Worm (Caenorhabditis elegans) whole organism, young adult: Measurements from ENCODE around the gene syg-1.

Experiments used
- B0035.1 ChIP-seq: sonication (generic microtip); optimal IDR thresholded peaks from 2 replicates; lab custom pipeline; 2016; ENCODE audit warnings: missing genetic modification characterization, mild to moderate bottlenecking, missing compliant biosample characterization, missing genotype, missing genetic modification reagents
- B0261.1 ChIP-seq: sonication (generic microtip); optimal IDR thresholded peaks from 2 replicates; lab custom pipeline; 2016; ENCODE audit warnings: mild to moderate bottlenecking, missing genetic modification characterization, moderate library complexity, missing compliant biosample characterization
- D2030.7 ChIP-seq: fragments of 200-800 bp; sonication (Bioruptor generic); IDR thresholded peaks from 2 replicates; pipeline ENCODE4 v1.3.6; 2022; ENCODE audit warnings: missing genetic modification reagents, missing genetic modification characterization, missing compliant biosample characterization
- F22D6.2 ChIP-seq: sonication (generic microtip); optimal IDR thresholded peaks from 2 replicates; lab custom pipeline; 2016; ENCODE audit warnings: mild to moderate bottlenecking, missing genetic modification characterization, missing compliant biosample characterization
- F23B12.7 ChIP-seq: sonication (generic microtip); optimal IDR thresholded peaks from 2 replicates; lab custom pipeline; 2017; ENCODE audit warnings: missing genetic modification characterization, mild to moderate bottlenecking, missing compliant biosample characterization, antibody characterized with exemption, moderate library complexity; ENCODE audit not compliant: insufficient read depth
- F33H1.4 ChIP-seq: fragments of 200-800 bp; sonication (Bioruptor generic); IDR thresholded peaks from 2 replicates; pipeline ENCODE4 v1.3.6; 2022; ENCODE audit warnings: missing genetic modification reagents, missing genetic modification characterization, missing compliant biosample characterization
- F55B11.4 ChIP-seq: sonication (generic microtip); optimal IDR thresholded peaks from 2 replicates; lab custom pipeline; 2016; ENCODE audit warnings: missing compliant biosample characterization, missing genetic modification characterization, borderline replicate concordance; ENCODE audit not compliant: insufficient read depth
- F57C9.4 ChIP-seq: sonication (generic microtip); optimal IDR thresholded peaks from 2 replicates; lab custom pipeline; 2017; ENCODE audit warnings: mild to moderate bottlenecking, missing genetic modification characterization, missing compliant biosample characterization
- T07F8.4 ChIP-seq: sonication (generic microtip); optimal IDR thresholded peaks from 2 replicates; lab custom pipeline; 2016; ENCODE audit warnings: mild to moderate bottlenecking, missing genetic modification characterization, moderate library complexity, missing compliant biosample characterization
- T26A5.8 ChIP-seq: sonication (generic microtip); optimal IDR thresholded peaks from 2 replicates; lab custom pipeline; 2016; ENCODE audit warnings: missing genetic modification characterization, missing compliant biosample characterization
- ZK185.1 ChIP-seq: sonication (generic microtip); optimal IDR thresholded peaks from 2 replicates; lab custom pipeline; 2016; ENCODE audit warnings: mild to moderate bottlenecking, missing genetic modification characterization, missing compliant biosample characterization; ENCODE audit not compliant: poor library complexity, severe bottlenecking
- akir-1 ChIP-seq: fragments of 200-800 bp; sonication (Bioruptor generic); optimal IDR thresholded peaks from 2 replicates; lab custom pipeline; 2018; ENCODE audit warnings: mild to moderate bottlenecking, missing genetic modification characterization, moderate library complexity, missing compliant biosample characterization
- bed-1 ChIP-seq: fragments of 200-800 bp; sonication (Bioruptor generic); IDR thresholded peaks from 2 replicates; pipeline ENCODE4 v1.3.6; 2022; ENCODE audit warnings: missing genetic modification reagents, missing genetic modification characterization, missing compliant biosample characterization
- ccch-3 ChIP-seq: fragments of 200-800 bp; sonication (Bioruptor generic); optimal IDR thresholded peaks from 2 replicates; lab custom pipeline; 2018; ENCODE audit warnings: mild to moderate bottlenecking, missing genetic modification characterization, missing compliant biosample characterization
- cebp-2 ChIP-seq: fragments of 200-800 bp; sonication (Bioruptor generic); IDR thresholded peaks from 2 replicates; pipeline ENCODE4 v1.3.6; 2022; ENCODE audit warnings: missing genetic modification characterization, missing compliant biosample characterization
- ceh-58 ChIP-seq: fragments of 200-800 bp; sonication (Bioruptor generic); IDR thresholded peaks from 2 replicates; pipeline ENCODE4 v1.3.6; 2022; ENCODE audit warnings: missing genetic modification characterization, missing compliant biosample characterization
- egrh-3 ChIP-seq: fragments of 200-800 bp; sonication (Bioruptor generic); IDR thresholded peaks from 2 replicates; pipeline ENCODE4 v1.3.6; 2022; ENCODE audit warnings: missing genetic modification reagents, missing genetic modification characterization, missing compliant biosample characterization
- ekl-4 ChIP-seq: fragments of 200-800 bp; sonication (Bioruptor generic); IDR thresholded peaks from 2 replicates; pipeline ENCODE4 v1.3.6; 2022; ENCODE audit warnings: missing genetic modification reagents, missing genetic modification characterization, missing compliant biosample characterization
- hmg-1.2 ChIP-seq: fragments of 200-800 bp; sonication (Bioruptor generic); IDR thresholded peaks from 2 replicates; pipeline ENCODE4 v1.3.6; 2022; ENCODE audit warnings: missing genetic modification reagents, missing genetic modification characterization, missing compliant biosample characterization
- hsf-1 ChIP-seq: fragments of 200-800 bp; sonication (Bioruptor generic); IDR thresholded peaks from 2 replicates; pipeline ENCODE4 v1.3.6; 2022; ENCODE audit warnings: missing genetic modification reagents, missing genetic modification characterization, missing compliant biosample characterization
- lag-1 ChIP-seq: fragments of 200-800 bp; sonication (Bioruptor generic); IDR thresholded peaks from 2 replicates; pipeline ENCODE4 v1.3.6; 2022; ENCODE audit warnings: missing genetic modification reagents, missing genetic modification characterization, missing compliant biosample characterization
- lin-54 ChIP-seq: fragments of 200-800 bp; sonication (Bioruptor generic); optimal IDR thresholded peaks from 2 replicates; lab custom pipeline; 2018; ENCODE audit warnings: mild to moderate bottlenecking, missing genetic modification characterization, missing compliant biosample characterization
- lir-1 ChIP-seq: fragments of 200-800 bp; sonication (Bioruptor generic); conservative IDR thresholded peaks from 2 replicates; pipeline ENCODE4 v1.3.6; 2022; ENCODE audit warnings: missing genetic modification reagents, missing genetic modification characterization, missing compliant biosample characterization
- lsl-1 ChIP-seq: fragments of 200-800 bp; sonication (Bioruptor generic); optimal IDR thresholded peaks from 2 replicates; lab custom pipeline; 2018; ENCODE audit warnings: mild to moderate bottlenecking, missing genetic modification characterization, moderate library complexity, missing compliant biosample characterization
- madf-10 ChIP-seq: sonication (generic microtip); optimal IDR thresholded peaks from 2 replicates; lab custom pipeline; 2016; ENCODE audit warnings: mild to moderate bottlenecking, missing genetic modification characterization, missing compliant biosample characterization
- madf-6 ChIP-seq: fragments of 200-800 bp; sonication (Bioruptor generic); IDR thresholded peaks from 2 replicates; pipeline ENCODE4 v1.3.6; 2022; ENCODE audit warnings: missing genetic modification reagents, missing genetic modification characterization, missing compliant biosample characterization
- mxl-1 ChIP-seq: sonication (generic microtip); optimal IDR thresholded peaks from 2 replicates; lab custom pipeline; 2016; ENCODE audit warnings: missing genetic modification characterization, missing compliant biosample characterization
- nhr-179 ChIP-seq: sonication (generic microtip); optimal IDR thresholded peaks from 2 replicates; lab custom pipeline; 2016; ENCODE audit warnings: mild to moderate bottlenecking, missing genetic modification characterization, missing compliant biosample characterization
- pha-4 ChIP-seq: fragments of 150-350 bp; sonication (generic microtip); optimal IDR thresholded peaks from 2 replicates; lab custom pipeline; 2014; ENCODE audit warnings: missing biosample characterization, missing genetic modification reagents, missing genetic modification characterization
- rcor-1 ChIP-seq: fragments of 200-800 bp; sonication (Bioruptor generic); IDR thresholded peaks from 2 replicates; pipeline ENCODE4 v1.3.6; 2022; ENCODE audit warnings: missing genetic modification reagents, missing genetic modification characterization, missing compliant biosample characterization
- sea-2 ChIP-seq: fragments of 200-800 bp; sonication (Bioruptor generic); IDR thresholded peaks from 2 replicates; pipeline ENCODE4 v1.3.6; 2022; ENCODE audit warnings: missing genetic modification characterization, missing compliant biosample characterization
- snpc-1.3 ChIP-seq: sonication (generic microtip); optimal IDR thresholded peaks from 2 replicates; lab custom pipeline; 2017; ENCODE audit warnings: missing genetic modification characterization, mild to moderate bottlenecking, missing compliant biosample characterization, antibody characterized with exemption, moderate library complexity, missing genotype, missing genetic modification reagents; ENCODE audit not compliant: insufficient read depth
- snpc-4 ChIP-seq, 5 experiments: fragments of 150-350 bp in 1 of 5; sonication (generic microtip) in 4 of 5; optimal IDR thresholded peaks; 2 replicates each; lab custom pipeline; 2014 to 2018; ENCODE audit warnings: missing genetic modification characterization in 5 of 5, missing biosample characterization in 3 of 5, antibody characterized with exemption in 2 of 5, mild to moderate bottlenecking in 2 of 5, missing compliant biosample characterization in 2 of 5, missing genotype in 2 of 5, moderate library complexity in 2 of 5, missing genetic modification reagents in 1 of 5
- somi-1 ChIP-seq: fragments of 200-800 bp; sonication (Bioruptor generic); optimal IDR thresholded peaks from 2 replicates; lab custom pipeline; 2018; ENCODE audit warnings: mild to moderate bottlenecking, missing genetic modification characterization, missing compliant biosample characterization
- tlf-1 ChIP-seq: fragments of 200-800 bp; sonication (Bioruptor generic); optimal IDR thresholded peaks from 2 replicates; lab custom pipeline; 2018; ENCODE audit warnings: mild to moderate bottlenecking, missing genetic modification characterization, missing compliant biosample characterization
- unc-62 ChIP-seq: fragments of 150-350 bp; optimal IDR thresholded peaks from 2 replicates; lab custom pipeline; 2014; ENCODE audit warnings: missing biosample characterization, missing genetic modification reagents, missing genetic modification characterization
- zfh-2 ChIP-seq: fragments of 200-800 bp; sonication (Bioruptor generic); conservative IDR thresholded peaks from 2 replicates; pipeline ENCODE4 v1.3.6; 2022; ENCODE audit warnings: missing genetic modification reagents, missing genetic modification characterization, missing compliant biosample characterization
- ztf-18 ChIP-seq: sonication (generic microtip); optimal IDR thresholded peaks from 2 replicates; lab custom pipeline; 2016; ENCODE audit warnings: missing genotype, mild to moderate bottlenecking, missing genetic modification characterization, missing compliant biosample characterization
- ztf-6 ChIP-seq: fragments of 200-800 bp; sonication (Bioruptor generic); IDR thresholded peaks from 2 replicates; pipeline ENCODE4 v1.3.6; 2022; ENCODE audit warnings: missing genetic modification reagents, missing genetic modification characterization, missing compliant biosample characterization

Gene syg-1

ce11 chrX:2553433-2553860, 38.3 kb upstream of the syg-1 start (continued):
- TF ChIP-seq F22D6.2 (peak; percentile 41), ekl-4 (GFP tag; lab: Robert Waterston, UW) (peak; percentile 77), F57C9.4 (tag; lab: Kevin White, UChicago) (no peak), T07F8.4 (tag; lab: Kevin White, UChicago) (peak; percentile 73), T26A5.8 (peak; percentile 46), egrh-3 (peak; percentile 52; the same call in 1 of the 2 replicates), ztf-18 (tag; lab: Kevin White, UChicago) (peak; percentile 79), ceh-58 (GFP tag; lab: Robert Waterston, UW) (no peak)

- no peak for TF ChIP-seq akir-1 (GFP tag; lab: Kevin White, UChicago)
- 0 out of 2 replicates have a peak, but pooled peaks have one; percentile 31 for TF ChIP-seq zfh-2 (GFP tag; lab: Robert Waterston, UW)
- peak; percentile 15; the same call in 1 of the 2 replicates for TF ChIP-seq hmg-1.2 (GFP tag; lab: Robert Waterston, UW)
- TF ChIP-seq rcor-1 (GFP tag; lab: Robert Waterston, UW), result no peak
- TF ChIP-seq D2030.7, result peak; percentile 24; the same call in 1 of the 2 replicates
Observed at ce11 chrX:2552210-2552674, 37.1 kb upstream of the syg-1 start, which contains the start of gene aat-3. Gene aat-3 (plus strand): TSS chrX:2552260.

- TF ChIP-seq F23B12.7 (tag; lab: Kevin White, UChicago) (no peak), cebp-2 (GFP tag; lab: Robert Waterston, UW) (0 out of 2 replicates have a peak, but pooled peaks have one; percentile 38), zfh-2 (GFP tag; lab: Robert Waterston, UW) (peak; percentile 79), egrh-3 (0 out of 2 replicates have a peak, but pooled peaks have one; percentile 8), snpc-4 (GFP tag; optimal IDR thresholded peaks at IDR 0.05; lab: Kevin White, UChicago) (no peak), snpc-4 (tag; optimal IDR thresholded peaks at IDR 0.05; lab: Kevin White, UChicago) (peak in 2 of 4 experiments; percentile 59 to 74), sea-2 (0 out of 2 replicates have a peak, but pooled peaks have one; percentile 41), ZK185.1 (tag; lab: Kevin White, UChicago) (no peak)
Observed at ce11 chrX:2551450-2551849, 36.3 kb upstream of the syg-1 start.

- TF ChIP-seq B0035.1 (tag; lab: Kevin White, UChicago) (no peak), tlf-1 (GFP tag; lab: Kevin White, UChicago) (no peak), pha-4 (tag; lab: Kevin White, UChicago) (no peak), madf-6 (GFP tag; lab: Robert Waterston, UW) (no peak), lag-1 (GFP tag; lab: Robert Waterston, UW) (no peak), ztf-18 (tag; lab: Kevin White, UChicago) (no peak), ztf-6 (GFP tag; lab: Robert Waterston, UW) (no peak)
Observed at ce11 chrX:2550665-2551064, 35.5 kb upstream of the syg-1 start.

- TF ChIP-seq egrh-3 (peak; percentile 42; the same call in 1 of the 2 replicates), lsl-1 (GFP tag; lab: Kevin White, UChicago) (peak; percentile 2), mxl-1 (peak; percentile 63), nhr-179 (tag; lab: Kevin White, UChicago) (peak; percentile 12), F33H1.4 (no peak), F22D6.2 (peak; percentile 45), unc-62 (no peak), bed-1 (GFP tag; lab: Robert Waterston, UW) (no peak), hsf-1 (GFP tag; lab: Robert Waterston, UW) (no peak), cebp-2 (GFP tag; lab: Robert Waterston, UW) (no peak), madf-10 (peak; percentile 76), ccch-3 (GFP tag; lab: Kevin White, UChicago) (peak; percentile 37), snpc-1.3 (tag; lab: Kevin White, UChicago) (peak; percentile 18), ZK185.1 (tag; lab: Kevin White, UChicago) (peak; percentile 82), lir-1 (GFP tag; lab: Robert Waterston, UW) (no peak), T26A5.8 (no peak), B0261.1 (tag; lab: Kevin White, UChicago) (peak; percentile 86), somi-1 (GFP tag; lab: Kevin White, UChicago) (peak; percentile 29), ceh-58 (GFP tag; lab: Robert Waterston, UW) (no peak), rcor-1 (GFP tag; lab: Robert Waterston, UW) (peak; percentile 51; the same call in 1 of the 2 replicates), F55B11.4 (no peak), lin-54 (GFP tag; lab: Kevin White, UChicago) (peak; percentile 42)
Observed at ce11 chrX:2549322-2549721, 34.2 kb upstream of the syg-1 start.
